Fruit fly (Drosophila melanogaster) whole organism, embryonic: ENCODE results near the gene CG42671.
A peak's percentile ranks its signal among the peaks of the same experiment; 100 is the strongest.

Experiments used
- Adf1 ChIP-seq: fragments of 200-800 bp; sonication (Bioruptor generic); IDR thresholded peaks from 2 replicates; pipeline ENCODE4 v1.3.6; 2022; ENCODE audit warnings: missing biosample characterization, missing genetic modification characterization
- Bgb ChIP-seq: fragments of 200-800 bp; sonication (Bioruptor generic); IDR thresholded peaks from 2 replicates; pipeline ENCODE4 v1.3.6; 2022; ENCODE audit warnings: missing biosample characterization, missing genetic modification characterization; ENCODE audit not compliant: partially characterized antibody
- CG10654 ChIP-seq: fragments of 200-800 bp; sonication (Bioruptor generic); optimal IDR thresholded peaks from 2 replicates; lab custom pipeline; 2016; ENCODE audit warnings: missing biosample characterization, missing genetic modification characterization
- CG11247 ChIP-seq: fragments of 200-800 bp; sonication (Bioruptor generic); IDR thresholded peaks from 2 replicates; pipeline ENCODE4 v1.3.6; 2022; ENCODE audit warnings: missing biosample characterization, missing genetic modification characterization
- CG11456 ChIP-seq: fragments of 200-800 bp; sonication (Bioruptor generic); IDR thresholded peaks from 3 replicates; pipeline ENCODE4 v1.3.6; 2022; ENCODE audit warnings: missing biosample characterization, missing genetic modification characterization
- CG11560 ChIP-seq: fragments of 200-800 bp; sonication (Bioruptor generic); IDR thresholded peaks from 3 replicates; pipeline ENCODE4 v1.3.6; 2022; ENCODE audit warnings: missing biosample characterization, missing genetic modification characterization
- CG14050 ChIP-seq: fragments of 200-800 bp; sonication (Bioruptor generic); IDR thresholded peaks from 3 replicates; pipeline ENCODE4 v1.3.6; 2022; ENCODE audit warnings: missing biosample characterization, missing genetic modification characterization
- CG15011 ChIP-seq: fragments of 200-800 bp; sonication (Bioruptor generic); optimal IDR thresholded peaks from 3 replicates; lab custom pipeline; 2018; ENCODE audit warnings: missing biosample characterization, mild to moderate bottlenecking, missing genetic modification characterization
- CG15269 ChIP-seq: fragments of 200-800 bp; sonication (Bioruptor generic); optimal IDR thresholded peaks from 2 replicates; lab custom pipeline; 2018; ENCODE audit warnings: missing biosample characterization, mild to moderate bottlenecking, missing genetic modification characterization, moderate library complexity
- CG15514 ChIP-seq: fragments of 200-800 bp; sonication (Bioruptor generic); optimal IDR thresholded peaks from 3 replicates; lab custom pipeline; 2017; ENCODE audit warnings: missing biosample characterization, missing genetic modification characterization, mild to moderate bottlenecking, moderate library complexity, missing genetic modification reagents
- CG1792 ChIP-seq: fragments of 200-800 bp; sonication (Bioruptor generic); optimal IDR thresholded peaks from 2 replicates; lab custom pipeline; 2016; ENCODE audit warnings: missing biosample characterization, missing genetic modification characterization
- CG18011 ChIP-seq: fragments of 200-800 bp; sonication (Bioruptor generic); optimal IDR thresholded peaks from 2 replicates; lab custom pipeline; 2017; ENCODE audit warnings: missing biosample characterization, missing genetic modification characterization, mild to moderate bottlenecking, moderate library complexity, missing genotype
- CG18599 ChIP-seq: fragments of 200-800 bp; sonication (Bioruptor generic); optimal IDR thresholded peaks from 3 replicates; lab custom pipeline; 2017; ENCODE audit warnings: missing biosample characterization, missing genetic modification characterization, mild to moderate bottlenecking, moderate library complexity, missing genetic modification reagents
- CG2116 ChIP-seq: fragments of 200-800 bp; sonication (Bioruptor generic); optimal IDR thresholded peaks from 3 replicates; lab custom pipeline; 2018; ENCODE audit warnings: missing biosample characterization, mild to moderate bottlenecking, missing genetic modification characterization
- CG2199 ChIP-seq: fragments of 200-800 bp; sonication (Bioruptor generic); IDR thresholded peaks from 3 replicates; pipeline ENCODE4 v1.3.6; 2022; ENCODE audit warnings: missing biosample characterization, missing genetic modification characterization
- CG31365 ChIP-seq: fragments of 200-800 bp; sonication (Bioruptor generic); optimal IDR thresholded peaks from 2 replicates; lab custom pipeline; 2018; ENCODE audit warnings: missing biosample characterization, mild to moderate bottlenecking, missing genetic modification characterization
- CG31441 ChIP-seq: fragments of 200-800 bp; sonication (Bioruptor generic); IDR thresholded peaks from 2 replicates; pipeline ENCODE4 v1.3.6; 2022; ENCODE audit warnings: missing biosample characterization, missing genetic modification characterization
- CG32767 ChIP-seq: fragments of 200-800 bp; sonication (Bioruptor generic); IDR thresholded peaks from 2 replicates; pipeline ENCODE4 v1.3.6; 2022; ENCODE audit warnings: missing biosample characterization, missing genetic modification characterization
- CG34224 ChIP-seq: fragments of 200-800 bp; sonication (Bioruptor generic); IDR thresholded peaks from 3 replicates; pipeline ENCODE4 v1.3.6; 2022; ENCODE audit warnings: missing biosample characterization, missing genetic modification characterization; ENCODE audit not compliant: partially characterized antibody
- CG3995 ChIP-seq: fragments of 200-800 bp; sonication (Bioruptor generic); optimal IDR thresholded peaks from 3 replicates; lab custom pipeline; 2016; ENCODE audit warnings: missing biosample characterization, missing genetic modification characterization
- CG4730 ChIP-seq: fragments of 200-800 bp; sonication (Bioruptor generic); IDR thresholded peaks from 2 replicates; pipeline ENCODE4 v1.3.6; 2022; ENCODE audit warnings: missing biosample characterization, missing genetic modification characterization
- CG6254 ChIP-seq: fragments of 200-800 bp; sonication (Bioruptor generic); optimal IDR thresholded peaks from 3 replicates; lab custom pipeline; 2017; ENCODE audit warnings: mild to moderate bottlenecking, missing biosample characterization, missing genetic modification reagents, missing genetic modification characterization
- CG7556 ChIP-seq: fragments of 200-800 bp; sonication (Bioruptor generic); optimal IDR thresholded peaks from 2 replicates; lab custom pipeline; 2017; ENCODE audit warnings: missing biosample characterization, mild to moderate bottlenecking, missing genetic modification characterization
- CG7786 ChIP-seq: fragments of 200-800 bp; sonication (Bioruptor generic); optimal IDR thresholded peaks from 2 replicates; lab custom pipeline; 2016; ENCODE audit warnings: missing biosample characterization, missing genetic modification characterization
- CoRest ChIP-seq: fragments of 200-800 bp; sonication (Bioruptor generic); optimal IDR thresholded peaks from 3 replicates; lab custom pipeline; 2018; ENCODE audit warnings: missing biosample characterization, mild to moderate bottlenecking, missing genetic modification characterization, moderate library complexity
- Gug ChIP-seq: fragments of 200-800 bp; sonication (Bioruptor generic); IDR thresholded peaks from 4 replicates; pipeline ENCODE4 v1.3.6; 2022; ENCODE audit warnings: missing biosample characterization, missing genetic modification characterization
- Hey ChIP-seq: fragments of 200-800 bp; sonication (Bioruptor generic); optimal IDR thresholded peaks from 3 replicates; lab custom pipeline; 2018; ENCODE audit warnings: missing biosample characterization, mild to moderate bottlenecking, missing genetic modification characterization
- Hmr ChIP-seq: fragments of 200-800 bp; sonication (Bioruptor generic); optimal IDR thresholded peaks from 3 replicates; lab custom pipeline; 2017; ENCODE audit warnings: mild to moderate bottlenecking, missing biosample characterization, missing genetic modification reagents, missing genetic modification characterization
- Hr39 ChIP-seq: fragments of >200 bp; optimal IDR thresholded peaks from 2 replicates; lab custom pipeline; 2017
- Mrtf ChIP-seq: fragments of 200-800 bp; sonication (Bioruptor generic); IDR thresholded peaks from 3 replicates; pipeline ENCODE4 v1.3.6; 2022; ENCODE audit warnings: missing biosample characterization, missing genetic modification characterization
- NFAT ChIP-seq: fragments of 200-800 bp; sonication (Bioruptor generic); IDR thresholded peaks from 2 replicates; pipeline ENCODE4 v1.3.6; 2022; ENCODE audit warnings: missing biosample characterization, missing genetic modification characterization
- NK7.1 ChIP-seq: fragments of 200-800 bp; sonication (Bioruptor generic); optimal IDR thresholded peaks from 3 replicates; lab custom pipeline; 2016; ENCODE audit warnings: missing biosample characterization, missing genetic modification characterization
- TFAM ChIP-seq: fragments of 200-800 bp; sonication (Bioruptor generic); optimal IDR thresholded peaks from 2 replicates; lab custom pipeline; 2017; ENCODE audit warnings: missing biosample characterization, missing genetic modification characterization, inconsistent platforms
- Xbp1 ChIP-seq: fragments of 200-800 bp; sonication (Bioruptor generic); optimal IDR thresholded peaks from 3 replicates; lab custom pipeline; 2016; ENCODE audit warnings: missing biosample characterization, mild to moderate bottlenecking, missing genetic modification characterization
- bab2 ChIP-seq: fragments of 200-800 bp; sonication (Bioruptor generic); optimal IDR thresholded peaks from 2 replicates; lab custom pipeline; 2016; ENCODE audit warnings: missing biosample characterization, missing genetic modification characterization
- cg ChIP-seq: fragments of 200-800 bp; sonication (Bioruptor generic); optimal IDR thresholded peaks from 3 replicates; lab custom pipeline; 2019; ENCODE audit warnings: missing biosample characterization, mild to moderate bottlenecking, missing genetic modification characterization, moderate library complexity
- dati ChIP-seq: fragments of 200-800 bp; sonication (Bioruptor generic); IDR thresholded peaks from 2 replicates; pipeline ENCODE4 v1.3.6; 2022; ENCODE audit warnings: missing biosample characterization, missing genetic modification characterization
- dmrt11E ChIP-seq: fragments of 200-800 bp; sonication (Bioruptor generic); optimal IDR thresholded peaks from 3 replicates; lab custom pipeline; 2018; ENCODE audit warnings: missing biosample characterization, mild to moderate bottlenecking, missing genetic modification characterization, moderate library complexity
- en ChIP-seq: fragments of 200-800 bp; sonication (Bioruptor generic); optimal IDR thresholded peaks from 2 replicates; lab custom pipeline; 2016; ENCODE audit warnings: missing biosample characterization, missing genetic modification characterization
- lbe ChIP-seq: fragments of 200-800 bp; sonication (Bioruptor generic); optimal IDR thresholded peaks from 2 replicates; lab custom pipeline; 2016; ENCODE audit warnings: missing biosample characterization, mild to moderate bottlenecking, missing genetic modification characterization
- luna ChIP-seq: fragments of 200-800 bp; sonication (Bioruptor generic); optimal IDR thresholded peaks from 2 replicates; lab custom pipeline; 2016; ENCODE audit warnings: missing biosample characterization, missing genetic modification characterization
- nerfin-2 ChIP-seq: fragments of 200-800 bp; sonication (Bioruptor generic); IDR thresholded peaks from 2 replicates; pipeline ENCODE4 v1.3.6; 2022; ENCODE audit warnings: missing biosample characterization, missing genetic modification characterization; ENCODE audit not compliant: partially characterized antibody
- pho ChIP-seq: fragments of 200-800 bp; sonication (Bioruptor generic); optimal IDR thresholded peaks from 2 replicates; lab custom pipeline; 2016; ENCODE audit warnings: missing biosample characterization, missing genetic modification characterization
- sisA ChIP-seq: fragments of 200-800 bp; sonication (Bioruptor generic); IDR thresholded peaks from 2 replicates; pipeline ENCODE4 v1.3.6; 2022; ENCODE audit warnings: missing biosample characterization, missing genetic modification characterization
- so ChIP-seq: fragments of 200-800 bp; sonication (Bioruptor generic); IDR thresholded peaks from 3 replicates; pipeline ENCODE4 v1.3.6; 2022; ENCODE audit warnings: missing biosample characterization, missing genetic modification characterization
- sr ChIP-seq: fragments of 200-800 bp; sonication (Bioruptor generic); IDR thresholded peaks from 3 replicates; pipeline ENCODE4 v1.3.6; 2022; ENCODE audit warnings: missing biosample characterization, missing genetic modification characterization
- tin ChIP-seq: fragments of 200-800 bp; sonication (Bioruptor generic); optimal IDR thresholded peaks from 3 replicates; lab custom pipeline; 2016; ENCODE audit warnings: missing biosample characterization, missing genetic modification characterization
- zf30C ChIP-seq: fragments of 200-800 bp; sonication (Bioruptor generic); optimal IDR thresholded peaks from 3 replicates; lab custom pipeline; 2018; ENCODE audit warnings: missing biosample characterization, mild to moderate bottlenecking, missing genetic modification characterization
- zfh1 ChIP-seq: fragments of 200-800 bp; sonication (Bioruptor generic); IDR thresholded peaks from 3 replicates; pipeline ENCODE4 v1.3.6; 2022; ENCODE audit warnings: missing biosample characterization, missing genetic modification characterization

Gene CG42671

DNA sequence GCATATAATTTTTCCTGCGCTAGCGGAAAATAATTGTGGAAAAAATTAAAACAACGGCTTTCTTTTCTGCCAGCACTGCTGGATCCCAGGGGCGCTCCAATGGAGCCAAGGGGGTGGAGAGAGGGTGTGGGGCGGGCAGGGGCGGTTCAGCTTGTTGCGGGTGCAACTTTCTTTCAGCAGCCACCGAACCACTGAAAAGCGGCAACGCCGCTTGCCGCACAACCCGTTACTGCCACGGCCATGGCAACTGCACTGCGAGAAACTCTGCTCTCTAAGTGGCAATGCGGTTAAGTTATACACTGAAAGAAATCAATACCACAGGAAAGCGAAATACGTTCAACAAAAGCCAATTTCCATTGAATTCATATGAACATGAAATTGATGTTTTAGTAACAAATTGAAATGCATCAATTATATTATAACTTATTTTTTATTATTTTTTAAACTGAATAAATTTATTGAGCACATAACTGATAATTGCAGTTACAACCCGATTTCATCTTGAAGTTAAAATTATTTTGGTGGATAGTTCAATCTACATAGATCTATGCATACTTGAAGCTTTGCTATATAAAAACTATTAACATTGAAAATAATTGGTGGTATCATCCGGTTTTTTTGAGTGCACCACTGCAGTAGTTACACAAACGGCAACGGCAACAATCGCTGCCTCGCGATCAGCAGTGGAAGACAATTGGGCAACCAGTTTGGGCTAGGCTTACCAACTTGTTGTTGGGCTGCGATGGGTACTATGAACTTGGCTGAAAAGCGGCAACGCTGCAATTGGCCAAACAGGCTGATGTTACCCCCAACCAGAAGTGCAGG lies 42.1 kb downstream of the CG42671 start (continued):
- no peak; the same call in 2 of the 3 replicates for TF ChIP-seq Mrtf (GFP tag; lab: Robert Waterston, UW)
- TF ChIP-seq CG18011 (GFP tag; lab: Kevin White, UChicago): peak; percentile 50
- TF ChIP-seq zf30C (GFP tag; lab: Kevin White, UChicago): peak; percentile 97
- no peak for TF ChIP-seq CG1792 (GFP tag; lab: Kevin White, UChicago)
- peak; percentile 84 for TF ChIP-seq CG11456 (GFP tag; lab: Robert Waterston, UW)
- TF ChIP-seq CG6254 (GFP tag; lab: Kevin White, UChicago): peak; percentile 80
- TF ChIP-seq CG10654: peak; percentile 77
- peak; percentile 51; the same call in 1 of the 2 replicates for TF ChIP-seq CG32767 (GFP tag; lab: Robert Waterston, UW)
- TF ChIP-seq CG2199 (GFP tag; lab: Robert Waterston, UW): peak; percentile 86
- no peak for TF ChIP-seq CG31365 (tag; lab: Kevin White, UChicago)
- TF ChIP-seq Xbp1 (GFP tag; lab: Kevin White, UChicago): peak; percentile 86
- TF ChIP-seq pho (GFP tag; lab: Kevin White, UChicago): no peak
- TF ChIP-seq Gug (GFP tag; lab: Robert Waterston, UW): no peak; the same call in none of the 4 replicates
- TF ChIP-seq sisA (GFP tag; lab: Robert Waterston, UW): peak; percentile 77
- peak; percentile 29; the same call in 1 of the 2 replicates for TF ChIP-seq nerfin-2 (GFP tag; lab: Robert Waterston, UW)
- TF ChIP-seq en (GFP tag; lab: Kevin White, UChicago): no peak
- TF ChIP-seq Hmr (GFP tag; lab: Kevin White, UChicago): peak; percentile 66
- TF ChIP-seq CG15011 (GFP tag; lab: Kevin White, UChicago): peak; percentile 69
- TF ChIP-seq CG2116 (GFP tag; lab: Kevin White, UChicago): peak; percentile 48
- peak; percentile 26 for TF ChIP-seq CG7786
- TF ChIP-seq bab2: peak; percentile 26
- TF ChIP-seq CoRest (tag; lab: Kevin White, UChicago): peak; percentile 91
- TF ChIP-seq cg (GFP tag; lab: Kevin White, UChicago): no peak
- TF ChIP-seq NFAT (GFP tag; lab: Robert Waterston, UW): peak; percentile 87
- TF ChIP-seq dati (GFP tag; lab: Robert Waterston, UW): peak; percentile 37; the same call in 1 of the 2 replicates
- peak; percentile 36; the same call in 1 of the 3 replicates for TF ChIP-seq CG14050
- no peak for TF ChIP-seq Hr39
- TF ChIP-seq CG34224 (GFP tag; lab: Robert Waterston, UW): no peak
- TF ChIP-seq zfh1 (GFP tag; lab: Robert Waterston, UW): peak; percentile 72
- TF ChIP-seq tin: peak; percentile 82
- peak; percentile 43 for TF ChIP-seq Hey
- peak; percentile 85 for TF ChIP-seq CG31441 (GFP tag; lab: Robert Waterston, UW)
- TF ChIP-seq Bgb (GFP tag; lab: Robert Waterston, UW): peak; percentile 71
- TF ChIP-seq TFAM (GFP tag; lab: Kevin White, UChicago): no peak
- TF ChIP-seq CG15514 (GFP tag; lab: Kevin White, UChicago): peak; percentile 41
- TF ChIP-seq CG3995 (GFP tag; lab: Kevin White, UChicago): peak; percentile 10
- TF ChIP-seq dmrt11E: peak; percentile 86
- TF ChIP-seq CG4730 (GFP tag; lab: Robert Waterston, UW): peak; percentile 43; the same call in 1 of the 2 replicates
- peak; percentile 78 for TF ChIP-seq CG18599 (GFP tag; lab: Kevin White, UChicago)
- TF ChIP-seq sr: peak; percentile 67; the same call in 1 of the 3 replicates
- no peak for TF ChIP-seq luna
- no peak for TF ChIP-seq NK7.1
- TF ChIP-seq CG15269: peak; percentile 79
- peak; percentile 46 for TF ChIP-seq CG11247 (GFP tag; lab: Robert Waterston, UW)
- TF ChIP-seq Adf1 (GFP tag; lab: Robert Waterston, UW): peak; percentile 57; the same call in 1 of the 2 replicates
- peak; percentile 91 for TF ChIP-seq CG7556 (GFP tag; lab: Kevin White, UChicago)
- no peak for TF ChIP-seq CG11560 (tag; lab: Robert Waterston, UW)
- TF ChIP-seq so (GFP tag; lab: Robert Waterston, UW): peak; percentile 60; the same call in 2 of the 3 replicates
- TF ChIP-seq lbe: peak; percentile 61
